Fruit fly (Drosophila melanogaster): Measurements from ENCODE around the gene Arts.

Gene Arts

dm6 chr3L:16609120-16609519 lies 6.5 kb downstream of the Arts start, which contains the start of gene CG4098:
Gene CG4098, minus strand, starts transcription at chr3L:16609347.
- TF ChIP-seq E2f2 (GFP tag; IDR thresholded peaks at IDR 0.05) (peak; percentile 86), B-H2 (GFP tag; optimal IDR thresholded peaks at IDR 0.05) (peak; percentile 40), zfh2 (GFP tag; optimal IDR thresholded peaks at IDR 0.05) (peak; percentile 75), CG17361 (GFP tag; IDR thresholded peaks at IDR 0.05) (no peak), slbo (GFP tag; IDR thresholded peaks at IDR 0.05) (peak; percentile 92), nerfin-1 (tag; optimal IDR thresholded peaks at IDR 0.05) (no peak), salm (tag; optimal IDR thresholded peaks at IDR 0.05) (no peak), NC2β (GFP tag; optimal IDR thresholded peaks at IDR 0.05) (peak; percentile 44), CG11456 (GFP tag; IDR thresholded peaks at IDR 0.05) (peak; percentile 85; the same call in 2 of the 3 replicates), prd (optimal IDR thresholded peaks at IDR 0.05) (no peak), prd (GFP tag; IDR thresholded peaks at IDR 0.05) (peak; percentile 77), CHES-1-like (GFP tag; optimal IDR thresholded peaks at IDR 0.05) (peak; percentile 46), Ets97D (GFP tag; optimal IDR thresholded peaks at IDR 0.05) (peak; percentile 47), Dref (GFP tag; IDR thresholded peaks at IDR 0.05) (peak; percentile 53), Dbx (GFP tag; IDR thresholded peaks at IDR 0.05) (peak; percentile 68; the same call in 2 of the 3 replicates), eyg (GFP tag; optimal IDR thresholded peaks at IDR 0.05) (peak; percentile 19), CG10654 (GFP tag; optimal IDR thresholded peaks at IDR 0.05) (peak; percentile 30), CG4854 (GFP tag; optimal IDR thresholded peaks at IDR 0.05) (no peak), CG7372 (GFP tag; IDR thresholded peaks at IDR 0.05) (peak; percentile 43; the same call in 1 of the 2 replicates), lmd (GFP tag; IDR thresholded peaks at IDR 0.05) (peak; percentile 68; the same call in 1 of the 2 replicates), CG7928 (GFP tag; optimal IDR thresholded peaks at IDR 0.05) (peak; percentile 35), knrl (GFP tag; IDR thresholded peaks at IDR 0.05; ENCODE audit: partially characterized antibody) (0 out of 3 replicates have a peak, but pooled peaks have one; percentile 21), Fer1 (GFP tag; optimal IDR thresholded peaks at IDR 0.05) (peak; percentile 51), ac (GFP tag; optimal IDR thresholded peaks at IDR 0.05) (no peak), CG4730 (GFP tag; IDR thresholded peaks at IDR 0.05) (peak; percentile 45; the same call in 1 of the 2 replicates), sim (GFP tag; IDR thresholded peaks at IDR 0.05) (no peak), CG4282 (GFP tag; optimal IDR thresholded peaks at IDR 0.05) (peak; percentile 33), Jarid2 (GFP tag; optimal IDR thresholded peaks at IDR 0.05) (no peak), gem (tag; optimal IDR thresholded peaks at IDR 0.05) (peak; percentile 48), fu2 (GFP tag; optimal IDR thresholded peaks at IDR 0.05) (peak; percentile 56), CG6689 (GFP tag; IDR thresholded peaks at IDR 0.05) (peak; percentile 47; the same call in 1 of the 2 replicates), otp (GFP tag; IDR thresholded peaks at IDR 0.05) (peak; percentile 49; the same call in 1 of the 3 replicates), ATbp (GFP tag; optimal IDR thresholded peaks at IDR 0.05) (peak; percentile 31), ind (GFP tag; optimal IDR thresholded peaks at IDR 0.05) (peak; percentile 75), pnt (GFP tag; optimal IDR thresholded peaks at IDR 0.05) (peak; percentile 35), CG9797 (GFP tag; optimal IDR thresholded peaks at IDR 0.05) (peak; percentile 52), tgo (GFP tag; IDR thresholded peaks at IDR 0.05) (peak; percentile 69), CG17912 (GFP tag; optimal IDR thresholded peaks at IDR 0.05) (peak; percentile 21), CG10267 (tag; optimal IDR thresholded peaks at IDR 0.05) (peak; percentile 44), corto (GFP tag; optimal IDR thresholded peaks at IDR 0.05) (peak; percentile 17), ci (GFP tag; IDR thresholded peaks at IDR 0.05) (peak; percentile 87; the same call in 2 of the 3 replicates), CG12219 (GFP tag; optimal IDR thresholded peaks at IDR 0.05) (peak; percentile 38), slou (GFP tag; optimal IDR thresholded peaks at IDR 0.05) (no peak), Hr78 (GFP tag; optimal IDR thresholded peaks at IDR 0.05) (no peak), sna (GFP tag; IDR thresholded peaks at IDR 0.05; ENCODE audit: partially characterized antibody) (no peak), CG6272 (GFP tag; IDR thresholded peaks at IDR 0.05) (peak; percentile 31; the same call in 1 of the 2 replicates), Hmx (GFP tag; optimal IDR thresholded peaks at IDR 0.05) (no peak), CG8089 (GFP tag; optimal IDR thresholded peaks at IDR 0.05) (no peak), dmrt99B (tag; optimal IDR thresholded peaks at IDR 0.05) (peak; percentile 31), her (GFP tag; optimal IDR thresholded peaks at IDR 0.05) (peak; percentile 71), Atf-2 (GFP tag; optimal IDR thresholded peaks at IDR 0.05) (peak; percentile 13)

Measured in whole organism, embryonic.